Worm (Caenorhabditis elegans): ENCODE measurements around the gene C07A9.12.

C07A9.12 gene

DNA sequence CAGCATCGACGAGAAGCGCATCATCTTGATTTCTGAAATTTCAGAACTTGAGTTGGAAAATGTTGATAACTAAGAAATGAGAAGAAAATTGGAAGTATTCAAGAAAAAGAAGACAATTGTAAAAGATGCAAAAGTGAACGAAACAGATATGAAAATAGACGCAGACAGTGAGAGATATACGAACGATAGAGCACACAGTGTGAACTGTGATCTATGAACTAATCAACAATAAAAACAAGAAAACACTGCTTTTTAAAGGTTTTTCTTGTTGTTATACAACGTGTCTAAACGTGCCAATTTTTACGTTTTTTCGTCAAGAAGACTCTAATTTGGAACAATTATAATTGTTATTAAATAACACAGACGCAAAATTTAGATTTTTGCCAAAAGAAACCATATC is 25.5 kb upstream of the C07A9.12 start, which contains the start of gene ech-6:
Gene ech-6 (minus strand): TSS at position 32 of the 400 bp plus-strand sequence.
- TF ChIP-seq unc-55 (GFP tag; optimal IDR thresholded peaks at IDR 0.05) (peak; percentile 10), sma-3 (GFP tag; optimal IDR thresholded peaks at IDR 0.05) (peak; percentile 44), nhr-11 (tag; optimal IDR thresholded peaks at IDR 0.05) (no peak), ama-1 (optimal IDR thresholded peaks at IDR 0.05) (peak; percentile 18), lsy-2 (tag; optimal IDR thresholded peaks at IDR 0.05) (peak in 1 of 2 experiments; percentile 60), nhr-77 (tag; optimal IDR thresholded peaks at IDR 0.05) (no peak), gmeb-1 (tag; optimal IDR thresholded peaks at IDR 0.05) (no peak), skn-1 (tag; optimal IDR thresholded peaks at IDR 0.05) (no peak), crh-2 (tag; optimal IDR thresholded peaks at IDR 0.05) (peak; percentile 73), sma-9 (GFP tag; optimal IDR thresholded peaks at IDR 0.05) (peak; percentile 84), sma-9 (tag; optimal IDR thresholded peaks at IDR 0.05) (no peak), C34F6.9 (tag; optimal IDR thresholded peaks at IDR 0.05) (peak; percentile 52), nhr-129 (tag; optimal IDR thresholded peaks at IDR 0.05) (peak; percentile 45)

DNA sequence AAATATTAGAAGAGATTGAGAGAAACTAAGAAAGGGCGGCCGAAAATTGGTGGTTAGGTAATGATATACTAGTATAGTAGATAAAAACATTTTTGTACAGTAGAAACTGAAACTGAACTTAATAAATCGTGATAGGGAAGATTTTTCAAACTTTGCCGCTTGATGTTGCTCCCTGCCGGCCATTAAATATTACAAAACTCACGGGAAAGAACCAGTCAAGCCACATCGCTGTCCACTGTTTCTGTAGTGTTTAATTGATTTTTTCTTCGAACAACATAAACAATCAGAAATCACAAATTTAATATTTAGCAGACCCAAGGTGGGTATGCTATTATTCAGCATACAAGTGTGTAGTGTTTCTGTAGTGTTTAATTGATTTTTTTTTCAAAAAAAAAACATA is 23.7 kb upstream of the C07A9.12 start, which contains the start of gene T05G5.5:
Gene T05G5.5 (minus strand): TSS at position 359 of the 400 bp plus-strand sequence.
- TF ChIP-seq nhr-23 (tag; optimal IDR thresholded peaks at IDR 0.05), result no peak

DNA sequence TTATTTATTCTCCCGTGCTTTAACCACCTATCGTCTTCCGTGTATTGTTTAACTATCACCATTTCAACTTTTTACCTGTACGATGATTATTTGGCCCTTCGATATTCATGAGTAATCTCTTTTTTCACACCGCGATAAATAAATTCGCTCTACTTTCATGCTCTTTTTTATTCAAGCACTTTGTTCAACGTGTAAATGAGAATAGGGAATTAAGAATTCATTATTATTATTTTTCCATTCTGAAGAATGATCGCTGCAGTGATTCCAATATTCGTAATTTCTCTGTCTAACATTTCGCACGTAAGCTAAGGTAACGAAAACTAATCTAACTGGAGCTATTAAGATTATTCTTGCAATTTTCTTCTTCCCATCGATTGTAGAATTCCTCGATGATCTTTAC is 21.4 kb upstream of the C07A9.12 start, which contains the start of gene T05G5.4:
Gene T05G5.4 (plus strand): TSS at position 241 of the 400 bp plus-strand sequence.
- TF ChIP-seq nhr-237 (tag; optimal IDR thresholded peaks at IDR 0.05) (no peak), crh-2 (tag; optimal IDR thresholded peaks at IDR 0.05) (no peak), sma-9 (GFP tag; optimal IDR thresholded peaks at IDR 0.05) (no peak), sma-9 (tag; optimal IDR thresholded peaks at IDR 0.05) (no peak), nhr-25 (tag; optimal IDR thresholded peaks at IDR 0.05) (no peak), fos-1 (tag; optimal IDR thresholded peaks at IDR 0.05) (no peak), ama-1 (optimal IDR thresholded peaks at IDR 0.05) (no peak), mbf-1 (tag; optimal IDR thresholded peaks at IDR 0.05) (no peak), unc-55 (GFP tag; optimal IDR thresholded peaks at IDR 0.05) (no peak), ZK546.5 (tag; optimal IDR thresholded peaks at IDR 0.05) (no peak)

DNA sequence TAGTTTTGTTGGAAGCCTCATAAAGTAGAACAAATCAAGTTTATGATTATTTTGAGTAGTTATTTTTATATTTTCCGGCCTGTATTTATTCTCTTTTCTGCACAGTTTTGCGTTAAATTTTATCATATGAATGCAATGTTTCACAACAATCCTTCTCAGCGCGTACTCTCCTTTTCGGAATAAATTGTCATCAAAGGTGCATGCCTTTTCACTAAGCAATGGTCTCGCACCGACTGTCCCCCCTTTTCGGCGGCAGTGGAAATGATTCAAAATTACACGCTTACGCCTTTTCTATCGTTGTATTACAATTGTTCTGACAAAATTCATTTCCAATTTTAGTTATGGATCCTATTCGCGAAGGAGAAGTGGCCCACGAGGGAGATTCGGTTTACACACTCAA is 19.8 kb upstream of the C07A9.12 start, which contains the start of the genes iff-1 and cdk-1:
Gene iff-1 (minus strand): TSS at position 61 of the 400 bp plus-strand sequence.
Gene cdk-1 (plus strand): TSS at position 340 of the 400 bp plus-strand sequence.
- peak; percentile 32 for TF ChIP-seq C34F6.9 (tag; optimal IDR thresholded peaks at IDR 0.05)
- peak; percentile 77 for TF ChIP-seq unc-55 (GFP tag; optimal IDR thresholded peaks at IDR 0.05)
- TF ChIP-seq fos-1 (tag; optimal IDR thresholded peaks at IDR 0.05), result peak; percentile 25
- peak; percentile 78 for TF ChIP-seq nhr-129 (tag; optimal IDR thresholded peaks at IDR 0.05)
- TF ChIP-seq lin-13 (GFP tag; optimal IDR thresholded peaks at IDR 0.05), result peak; percentile 0
- peak in 1 of 2 experiments; percentile 66 for TF ChIP-seq lsy-2 (tag; optimal IDR thresholded peaks at IDR 0.05)
- no peak for TF ChIP-seq nhr-10 (tag; optimal IDR thresholded peaks at IDR 0.05)
- peak; percentile 83 for TF ChIP-seq gmeb-1 (tag; optimal IDR thresholded peaks at IDR 0.05)
- no peak for TF ChIP-seq unc-39 (tag; optimal IDR thresholded peaks at IDR 0.05)

DNA sequence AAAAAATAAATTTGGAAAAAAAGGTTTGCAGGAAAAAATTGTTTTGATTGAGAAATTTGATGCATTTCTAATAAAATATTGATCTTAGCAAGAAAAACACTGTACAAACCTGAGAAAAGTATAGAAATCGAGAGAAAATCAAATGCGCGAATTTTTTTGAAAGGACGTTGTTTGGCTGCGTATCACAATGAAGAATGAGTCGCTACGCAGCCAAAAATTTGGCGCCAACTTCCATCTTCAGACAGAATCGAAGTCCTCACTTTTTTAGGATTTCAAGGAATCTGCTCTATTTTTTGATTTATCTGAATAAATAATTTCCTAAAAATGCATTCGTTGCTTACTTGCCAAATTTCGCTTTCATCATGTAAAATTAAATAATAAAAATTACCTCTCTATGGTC is 19.3 kb upstream of the C07A9.12 start:
- TF ChIP-seq mdl-1 (tag; optimal IDR thresholded peaks at IDR 0.05) (no peak), ZK546.5 (tag; optimal IDR thresholded peaks at IDR 0.05) (no peak), unc-55 (GFP tag; optimal IDR thresholded peaks at IDR 0.05) (no peak), ztf-4 (tag; optimal IDR thresholded peaks at IDR 0.05) (no peak), nhr-237 (tag; optimal IDR thresholded peaks at IDR 0.05) (no peak), C34F6.9 (tag; optimal IDR thresholded peaks at IDR 0.05) (no peak), sma-9 (GFP tag; optimal IDR thresholded peaks at IDR 0.05) (no peak), sma-9 (tag; optimal IDR thresholded peaks at IDR 0.05) (no peak), R02D3.7 (tag; optimal IDR thresholded peaks at IDR 0.05) (no peak), nhr-25 (tag; optimal IDR thresholded peaks at IDR 0.05) (no peak), ama-1 (optimal IDR thresholded peaks at IDR 0.05) (no peak), lsy-2 (tag; optimal IDR thresholded peaks at IDR 0.05) (no peak), blmp-1 (tag; optimal IDR thresholded peaks at IDR 0.05; ENCODE audit: insufficient read depth) (no peak)

DNA sequence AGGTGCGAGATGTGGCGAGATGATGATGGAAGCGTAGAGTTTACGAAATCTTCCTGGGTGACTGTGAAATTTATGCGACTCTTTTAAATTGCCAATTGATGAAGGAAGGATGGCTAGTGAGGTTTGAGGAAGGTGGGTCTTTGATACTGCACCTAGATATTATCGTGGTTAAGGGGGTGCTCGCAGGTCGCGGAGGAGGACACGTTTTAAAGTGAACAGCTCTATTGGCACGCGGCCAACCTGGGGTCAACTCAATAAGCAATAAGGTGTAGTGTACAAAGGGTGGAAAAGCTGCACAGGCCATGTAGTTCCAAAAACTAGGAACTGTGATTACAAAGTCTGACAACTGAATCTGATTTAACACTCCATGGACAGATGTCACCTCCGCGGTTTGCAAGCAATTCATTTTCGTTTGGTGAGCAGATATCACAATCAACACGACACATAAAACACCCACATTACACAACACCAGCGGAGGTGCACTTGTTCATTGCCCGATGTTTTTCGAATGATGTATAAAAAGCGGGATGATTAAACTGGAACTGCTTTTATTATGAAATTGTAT is 18.1 kb upstream of the C07A9.12 start:
- TF ChIP-seq lin-13 (GFP tag; optimal IDR thresholded peaks at IDR 0.05), result no peak
- TF ChIP-seq peb-1 (tag; optimal IDR thresholded peaks at IDR 0.05), result no peak

DNA sequence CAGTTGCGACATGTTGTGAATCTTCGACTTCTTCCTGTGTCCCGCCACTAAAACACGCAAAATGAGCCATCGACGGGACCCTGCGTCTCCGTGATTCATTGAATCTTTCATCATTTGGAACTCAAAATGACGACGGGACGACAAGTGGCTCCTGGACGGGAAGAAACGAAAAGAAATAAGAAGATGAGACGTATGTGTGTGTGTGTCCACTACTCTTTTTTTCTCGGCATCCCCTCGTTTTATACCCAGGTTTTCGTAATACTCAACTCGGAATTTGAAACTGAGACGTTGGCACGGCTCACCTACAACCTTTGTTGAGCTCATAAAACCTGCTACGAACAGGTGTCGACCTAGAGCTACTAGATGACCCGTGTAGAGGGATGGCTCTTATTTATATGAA is 17.2 kb upstream of the C07A9.12 start:
- peak; percentile 72 for TF ChIP-seq F13H6.1 (tag; optimal IDR thresholded peaks at IDR 0.05)
- TF ChIP-seq sma-9 (GFP tag; optimal IDR thresholded peaks at IDR 0.05), result peak; percentile 10
- TF ChIP-seq sma-9 (tag; optimal IDR thresholded peaks at IDR 0.05), result no peak
- no peak for TF ChIP-seq ztf-4 (tag; optimal IDR thresholded peaks at IDR 0.05)
- no peak for TF ChIP-seq unc-55 (GFP tag; optimal IDR thresholded peaks at IDR 0.05)
- TF ChIP-seq lsy-2 (tag; optimal IDR thresholded peaks at IDR 0.05), result peak in 1 of 2 experiments; percentile 16
- no peak for TF ChIP-seq aly-2 (tag; optimal IDR thresholded peaks at IDR 0.05)
- peak; percentile 59 for TF ChIP-seq nhr-129 (tag; optimal IDR thresholded peaks at IDR 0.05)
- no peak for TF ChIP-seq snpc-4 (tag; optimal IDR thresholded peaks at IDR 0.05)
- peak; percentile 41 for TF ChIP-seq C34F6.9 (tag; optimal IDR thresholded peaks at IDR 0.05)
- no peak for TF ChIP-seq unc-62 (GFP tag; optimal IDR thresholded peaks at IDR 0.05)
- no peak for TF ChIP-seq nhr-25 (tag; optimal IDR thresholded peaks at IDR 0.05)
- TF ChIP-seq blmp-1 (tag; optimal IDR thresholded peaks at IDR 0.05; ENCODE audit: insufficient read depth), result no peak
- no peak for TF ChIP-seq nhr-21 (tag; optimal IDR thresholded peaks at IDR 0.05)
- TF ChIP-seq nhr-237 (tag; optimal IDR thresholded peaks at IDR 0.05), result no peak
- no peak for TF ChIP-seq unc-39 (tag; optimal IDR thresholded peaks at IDR 0.05)
